Worm (Caenorhabditis elegans) whole organism, young adult: ENCODE results near the gene Y19D10B.6.
"Not testable (repeated sequence)": the region's sequence is repeated elsewhere in the genome, so short reads cannot be mapped to it uniquely, and the experiment has no call there.

ENCODE experiments used
- B0261.1 ChIP-seq: sonication (generic microtip); optimal IDR thresholded peaks from 2 replicates; lab custom pipeline; 2016; ENCODE audit warnings: mild to moderate bottlenecking, missing genetic modification characterization, moderate library complexity, missing compliant biosample characterization
- F37B4.10 ChIP-seq: fragments of 200-800 bp; sonication (Bioruptor generic); IDR thresholded peaks from 2 replicates; pipeline ENCODE4 v1.3.6; 2022; ENCODE audit warnings: missing genetic modification characterization, missing compliant biosample characterization
- F57A8.1 ChIP-seq: fragments of 200-800 bp; sonication (Bioruptor generic); optimal IDR thresholded peaks from 2 replicates; lab custom pipeline; 2018; ENCODE audit warnings: mild to moderate bottlenecking, missing genetic modification characterization, moderate library complexity, missing compliant biosample characterization
- Y53F4B.3 ChIP-seq: fragments of 200-800 bp; sonication (Bioruptor generic); IDR thresholded peaks from 2 replicates; pipeline ENCODE4 v1.3.6; 2022; ENCODE audit warnings: missing genetic modification reagents, missing genetic modification characterization, missing compliant biosample characterization
- ama-1 ChIP-seq, 3 experiments: fragments of 150-350 bp in 1 of 3; sonication (generic microtip) in 2 of 3; optimal IDR thresholded peaks; 2 replicates each; lab custom pipeline; 2014 to 2018; ENCODE audit warnings: missing biosample characterization in 2 of 3, missing genetic modification characterization in 2 of 3, missing genetic modification reagents in 2 of 3
- aptf-3 ChIP-seq: fragments of 200-800 bp; sonication (Bioruptor generic); IDR thresholded peaks from 2 replicates; pipeline ENCODE4 v1.3.6; 2022; ENCODE audit warnings: missing genetic modification characterization, missing compliant biosample characterization
- atf-7 ChIP-seq: sonication (generic microtip); optimal IDR thresholded peaks from 2 replicates; lab custom pipeline; 2017; ENCODE audit warnings: mild to moderate bottlenecking, missing genetic modification characterization, missing compliant biosample characterization
- ceh-27 ChIP-seq: fragments of 200-800 bp; sonication (Bioruptor generic); optimal IDR thresholded peaks from 2 replicates; lab custom pipeline; 2018; ENCODE audit warnings: mild to moderate bottlenecking, missing genetic modification characterization, moderate library complexity, missing compliant biosample characterization
- egrh-3 ChIP-seq: fragments of 200-800 bp; sonication (Bioruptor generic); IDR thresholded peaks from 2 replicates; pipeline ENCODE4 v1.3.6; 2022; ENCODE audit warnings: missing genetic modification reagents, missing genetic modification characterization, missing compliant biosample characterization
- hlh-12 ChIP-seq: sonication (generic microtip); optimal IDR thresholded peaks from 2 replicates; lab custom pipeline; 2016; ENCODE audit warnings: missing genetic modification characterization, missing compliant biosample characterization
- hmg-20 ChIP-seq: fragments of 200-800 bp; sonication (Bioruptor generic); IDR thresholded peaks from 2 replicates; pipeline ENCODE4 v1.3.6; 2022; ENCODE audit warnings: missing genetic modification reagents, missing genetic modification characterization, missing compliant biosample characterization
- hsf-1 ChIP-seq: fragments of 200-800 bp; sonication (Bioruptor generic); IDR thresholded peaks from 2 replicates; pipeline ENCODE4 v1.3.6; 2022; ENCODE audit warnings: missing genetic modification reagents, missing genetic modification characterization, missing compliant biosample characterization
- let-607 ChIP-seq, 2 experiments: fragments of 200-800 bp in 1 of 2; sonication (Bioruptor generic) in 1 of 2; sonication (generic microtip) in 1 of 2; optimal IDR thresholded peaks; 2 replicates each; lab custom pipeline; 2016 to 2018; ENCODE audit warnings: mild to moderate bottlenecking in 2 of 2, missing compliant biosample characterization in 2 of 2, missing genetic modification characterization in 2 of 2, moderate library complexity in 2 of 2, missing genotype in 1 of 2
- lin-26 ChIP-seq: fragments of 200-800 bp; sonication (Bioruptor generic); IDR thresholded peaks from 2 replicates; pipeline ENCODE4 v1.3.6; 2022; ENCODE audit warnings: missing genetic modification reagents, missing genetic modification characterization, missing compliant biosample characterization
- lin-54 ChIP-seq: fragments of 200-800 bp; sonication (Bioruptor generic); optimal IDR thresholded peaks from 2 replicates; lab custom pipeline; 2018; ENCODE audit warnings: mild to moderate bottlenecking, missing genetic modification characterization, missing compliant biosample characterization
- madf-6 ChIP-seq: fragments of 200-800 bp; sonication (Bioruptor generic); IDR thresholded peaks from 2 replicates; pipeline ENCODE4 v1.3.6; 2022; ENCODE audit warnings: missing genetic modification reagents, missing genetic modification characterization, missing compliant biosample characterization
- mcd-1 ChIP-seq: fragments of 200-800 bp; sonication (Bioruptor generic); IDR thresholded peaks from 2 replicates; pipeline ENCODE4 v1.3.6; 2022; ENCODE audit warnings: missing genetic modification reagents, missing genetic modification characterization, missing compliant biosample characterization
- nfyb-1 ChIP-seq: fragments of 200-800 bp; sonication (Bioruptor generic); IDR thresholded peaks from 2 replicates; pipeline ENCODE4 v1.3.6; 2022; ENCODE audit warnings: missing genetic modification reagents, missing genetic modification characterization, missing compliant biosample characterization
- nhr-120 ChIP-seq: fragments of 200-800 bp; sonication (Bioruptor generic); IDR thresholded peaks from 2 replicates; pipeline ENCODE4 v1.3.6; 2022; ENCODE audit warnings: missing genetic modification characterization, missing compliant biosample characterization
- nhr-80 ChIP-seq: sonication (generic microtip); optimal IDR thresholded peaks from 2 replicates; lab custom pipeline; 2016; ENCODE audit warnings: missing genetic modification characterization, missing compliant biosample characterization
- repo-1 ChIP-seq: sonication (generic microtip); optimal IDR thresholded peaks from 2 replicates; lab custom pipeline; 2017; ENCODE audit warnings: mild to moderate bottlenecking, missing genetic modification characterization, missing compliant biosample characterization
- rpc-1 ChIP-seq, 2 experiments: fragments of 150-350 bp in 1 of 2; sonication (generic microtip) in 1 of 2; optimal IDR thresholded peaks; 2 replicates each; lab custom pipeline; 2014 to 2018; ENCODE audit warnings: missing biosample characterization in 1 of 2, missing genetic modification characterization in 1 of 2, missing genetic modification reagents in 1 of 2, missing genotype in 1 of 2
- snpc-4 ChIP-seq, 5 experiments: fragments of 150-350 bp in 1 of 5; sonication (generic microtip) in 4 of 5; optimal IDR thresholded peaks; 2 replicates each; lab custom pipeline; 2014 to 2018; ENCODE audit warnings: missing genetic modification characterization in 5 of 5, missing biosample characterization in 3 of 5, antibody characterized with exemption in 2 of 5, mild to moderate bottlenecking in 2 of 5, missing compliant biosample characterization in 2 of 5, missing genotype in 2 of 5, moderate library complexity in 2 of 5, missing genetic modification reagents in 1 of 5
- tbp1 ChIP-seq: fragments of 200-800 bp; sonication (Bioruptor generic); optimal IDR thresholded peaks from 2 replicates; lab custom pipeline; 2018; ENCODE audit warnings: mild to moderate bottlenecking, missing genetic modification characterization, missing compliant biosample characterization
- tbx-9 ChIP-seq: sonication (generic microtip); optimal IDR thresholded peaks from 2 replicates; lab custom pipeline; 2016; ENCODE audit warnings: borderline replicate concordance, missing genetic modification characterization, inconsistent platforms, missing compliant biosample characterization
- unc-130 ChIP-seq: sonication (generic microtip); optimal IDR thresholded peaks from 2 replicates; lab custom pipeline; 2016; ENCODE audit warnings: missing genetic modification reagents, missing genetic modification characterization, missing compliant biosample characterization
- zim-3 ChIP-seq: sonication (generic microtip); optimal IDR thresholded peaks from 2 replicates; lab custom pipeline; 2017; ENCODE audit warnings: mild to moderate bottlenecking, missing genetic modification characterization, moderate library complexity, missing compliant biosample characterization
- ztf-25 ChIP-seq: fragments of 200-800 bp; sonication (Bioruptor generic); IDR thresholded peaks from 2 replicates; pipeline ENCODE4 v1.3.6; 2022; ENCODE audit warnings: missing genetic modification reagents, missing genetic modification characterization, missing compliant biosample characterization
- ztf-6 ChIP-seq: fragments of 200-800 bp; sonication (Bioruptor generic); IDR thresholded peaks from 2 replicates; pipeline ENCODE4 v1.3.6; 2022; ENCODE audit warnings: missing genetic modification reagents, missing genetic modification characterization, missing compliant biosample characterization

Y19D10B.6 gene

ce11 chrV:2336151-2336550 is 15.2 kb upstream of the Y19D10B.6 start, which contains the start of gene irld-28:
irld-28 (minus strand) TSS chrV:2336251.
- TF ChIP-seq nhr-120 (GFP tag; lab: Robert Waterston, UW) (no peak), ama-1 (optimal IDR thresholded peaks at IDR 0.05; lab: Kevin White, UChicago) (no peak), ama-1 (GFP tag; optimal IDR thresholded peaks at IDR 0.05; lab: Kevin White, UChicago) (no peak), repo-1 (no peak), ztf-6 (GFP tag; lab: Robert Waterston, UW) (no peak), let-607 (tag; optimal IDR thresholded peaks at IDR 0.05; lab: Kevin White, UChicago) (no peak), F37B4.10 (GFP tag; lab: Robert Waterston, UW) (no peak), snpc-4 (GFP tag; optimal IDR thresholded peaks at IDR 0.05; lab: Kevin White, UChicago) (no peak), snpc-4 (tag; optimal IDR thresholded peaks at IDR 0.05; lab: Kevin White, UChicago) (no peak), hlh-12 (tag; lab: Kevin White, UChicago) (no peak), unc-130 (no peak), hmg-20 (no peak), lin-54 (no peak), Y53F4B.3 (GFP tag; lab: Robert Waterston, UW) (no peak), ztf-25 (GFP tag; lab: Robert Waterston, UW) (no peak)

- TF ChIP-seq madf-6 (GFP tag; lab: Robert Waterston, UW) = 0 out of 2 replicates have a peak, but pooled peaks have one; percentile 7
- not testable (repeated sequence) for TF ChIP-seq snpc-4 (GFP tag; optimal IDR thresholded peaks at IDR 0.05; lab: Kevin White, UChicago)
- TF ChIP-seq snpc-4 (tag; optimal IDR thresholded peaks at IDR 0.05; lab: Kevin White, UChicago) = peak in 1 of 4 experiments; percentile 8
- TF ChIP-seq aptf-3 (GFP tag; lab: Robert Waterston, UW) = 0 out of 2 replicates have a peak, but pooled peaks have one; percentile 70
- TF ChIP-seq mcd-1 (GFP tag; lab: Robert Waterston, UW) = peak; percentile 52
- peak; percentile 72; the same call in 1 of the 2 replicates for TF ChIP-seq egrh-3 (GFP tag; lab: Robert Waterston, UW)
These were observed 11.9 kb upstream of the Y19D10B.6 start for ce11 chrV:2332837-2333236.

DNA sequence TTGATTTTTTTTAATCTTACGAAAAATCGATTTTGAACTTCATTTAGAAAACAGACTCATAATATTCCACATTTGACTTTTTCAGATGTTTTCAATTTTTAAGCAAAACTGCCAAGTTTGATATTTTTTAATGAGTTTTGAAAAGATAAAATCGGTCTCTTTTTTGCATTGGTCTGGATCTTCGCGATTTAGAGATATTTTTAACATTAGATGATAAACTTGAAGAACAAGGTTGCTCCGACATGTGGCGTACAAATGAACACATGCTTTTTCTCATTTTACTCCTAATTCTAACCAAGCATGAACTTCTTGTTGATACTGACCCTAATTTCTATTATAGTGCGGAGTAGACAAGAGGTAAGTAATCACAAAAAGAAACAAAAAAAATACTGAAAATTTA is 10.7 kb upstream of the Y19D10B.6 start, which contains the start of gene irld-32:
Gene irld-32, plus strand, starts transcription at position 301 of the 400 bp plus-strand sequence.
- TF ChIP-seq lin-26; F57A8.1; ceh-27 (GFP tag; lab: Kevin White, UChicago): not testable (repeated sequence)
- TF ChIP-seq, all 124 proteins: peak for 0; not testable (repeated sequence) for 124

DNA sequence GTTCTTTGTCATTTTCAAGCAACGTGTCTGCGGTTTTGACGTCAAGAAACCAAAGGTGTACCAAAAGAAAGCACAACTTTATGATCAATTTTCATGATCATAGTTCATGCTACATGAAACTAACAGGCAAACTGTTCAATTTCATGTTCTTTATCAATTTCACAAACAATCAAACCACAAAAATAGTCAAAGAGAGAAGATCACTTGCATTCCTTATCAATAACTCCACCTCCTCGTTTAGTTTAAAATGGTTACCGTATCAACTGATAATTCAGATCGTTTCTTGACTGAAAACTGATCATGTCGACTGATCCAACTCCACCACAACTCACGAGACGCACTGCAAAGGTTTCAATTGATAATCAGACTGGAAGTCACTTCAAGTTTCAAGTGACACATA is 9.2 kb upstream of the Y19D10B.6 start, which contains the start of gene pud-1.1:
Gene pud-1.1, plus strand, starts transcription at position 301 of the 400 bp plus-strand sequence.
- not testable (repeated sequence) for TF ChIP-seq lin-26; zim-3 (tag; lab: Kevin White, UChicago); tbx-9 (tag; lab: Kevin White, UChicago)

DNA sequence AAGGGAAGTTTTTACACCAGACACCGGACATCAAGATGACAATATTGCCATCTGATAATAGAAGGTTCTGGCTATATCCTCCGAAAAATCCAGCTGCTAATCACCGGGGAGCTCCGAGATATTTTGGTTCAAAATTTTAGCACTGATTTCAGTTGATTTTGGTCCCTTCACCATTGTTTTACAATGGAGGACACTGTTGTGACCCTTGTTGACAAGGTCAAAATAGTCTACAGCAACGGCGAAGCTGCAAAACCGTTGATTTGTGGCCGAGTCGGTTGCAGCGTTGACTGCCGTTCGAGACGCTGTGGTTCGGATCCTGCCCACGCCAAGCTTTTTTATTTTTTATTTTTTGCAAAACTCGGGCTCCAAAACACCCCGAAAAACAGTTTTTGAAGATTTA is 6.9 kb upstream of the Y19D10B.6 start:
- peak; percentile 53 for TF ChIP-seq B0261.1 (tag; lab: Kevin White, UChicago)
- TF ChIP-seq rpc-1 (optimal IDR thresholded peaks at IDR 0.05; lab: Kevin White, UChicago) = not testable (repeated sequence)
- TF ChIP-seq rpc-1 (tag; optimal IDR thresholded peaks at IDR 0.05; lab: Kevin White, UChicago) = peak; percentile 43
- peak; percentile 68 for TF ChIP-seq tbp1 (GFP tag; lab: Kevin White, UChicago)

DNA sequence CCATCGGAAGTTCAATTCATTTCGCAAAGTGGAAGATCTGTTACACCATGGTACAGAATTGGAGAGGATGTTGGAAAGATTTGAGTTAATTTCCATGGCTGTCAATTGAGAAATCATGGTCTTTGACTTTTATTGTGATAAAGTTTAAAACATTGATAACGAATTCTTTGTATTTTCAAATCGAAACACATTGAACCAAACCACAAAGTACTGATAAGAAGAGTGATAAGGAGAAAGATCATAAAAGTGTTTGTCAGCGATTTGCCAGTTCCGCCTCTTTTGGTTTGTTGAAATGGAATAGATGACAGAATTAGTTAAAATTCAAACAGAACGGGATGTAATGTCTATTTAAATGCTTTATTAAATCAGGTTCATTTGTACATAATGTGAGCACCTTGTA is 6.2 kb upstream of the Y19D10B.6 start:
- TF ChIP-seq nfyb-1 (GFP tag; lab: Robert Waterston, UW) = 0 out of 2 replicates have a peak, but pooled peaks have one; percentile 8
- peak; percentile 83 for TF ChIP-seq nhr-80
- TF ChIP-seq atf-7 = peak; percentile 35
- no peak for TF ChIP-seq hsf-1
